Worm (Caenorhabditis elegans) whole organism, mixed stage, embryonic: ENCODE results near the gene T22F7.1.

Experiments
- blmp-1 ChIP-seq: fragments of 150-350 bp; optimal IDR thresholded peaks from 2 replicates; lab custom pipeline; 2014; ENCODE audit warnings: missing biosample characterization, missing genetic modification characterization
- ceh-39 ChIP-seq: fragments of 150-350 bp; optimal IDR thresholded peaks from 2 replicates; lab custom pipeline; 2014; ENCODE audit warnings: missing biosample characterization, missing genetic modification characterization
- drap-1 ChIP-seq: fragments of 200-800 bp; sonication (Bioruptor generic); optimal IDR thresholded peaks from 3 replicates; lab custom pipeline; 2018; ENCODE audit warnings: mild to moderate bottlenecking, missing genetic modification characterization, missing compliant biosample characterization
- flh-1 ChIP-seq: fragments of 200-800 bp; sonication (Bioruptor generic); optimal IDR thresholded peaks from 2 replicates; lab custom pipeline; 2018; ENCODE audit warnings: mild to moderate bottlenecking, missing genetic modification characterization, moderate library complexity, missing compliant biosample characterization
- lin-13 ChIP-seq: fragments of 150-350 bp; optimal IDR thresholded peaks from 2 replicates; lab custom pipeline; 2014; ENCODE audit warnings: missing biosample characterization, missing genetic modification characterization
- lin-32 ChIP-seq: fragments of 200-800 bp; sonication (Bioruptor generic); optimal IDR thresholded peaks from 2 replicates; lab custom pipeline; 2018; ENCODE audit warnings: mild to moderate bottlenecking, missing genetic modification characterization, missing compliant biosample characterization
- nhr-2 ChIP-seq: fragments of 150-350 bp; optimal IDR thresholded peaks from 2 replicates; lab custom pipeline; 2014; ENCODE audit warnings: missing biosample characterization, missing genetic modification characterization
- nhr-28 ChIP-seq: fragments of 150-350 bp; optimal IDR thresholded peaks from 2 replicates; lab custom pipeline; 2014; ENCODE audit warnings: missing biosample characterization, missing genetic modification characterization
- pha-4 ChIP-seq: fragments of 150-350 bp; optimal IDR thresholded peaks from 2 replicates; lab custom pipeline; 2018; ENCODE audit warnings: missing biosample characterization, missing genetic modification reagents, missing genetic modification characterization
- snpc-4 ChIP-seq: fragments of 150-350 bp; optimal IDR thresholded peaks from 2 replicates; lab custom pipeline; 2014; ENCODE audit warnings: missing biosample characterization, missing genetic modification characterization
- unc-39 ChIP-seq: fragments of 150-350 bp; optimal IDR thresholded peaks from 2 replicates; lab custom pipeline; 2014; ENCODE audit warnings: missing biosample characterization, missing genetic modification characterization
- ztf-11 ChIP-seq: fragments of 150-350 bp; optimal IDR thresholded peaks from 2 replicates; lab custom pipeline; 2014; ENCODE audit warnings: missing biosample characterization, missing genetic modification characterization

DNA sequence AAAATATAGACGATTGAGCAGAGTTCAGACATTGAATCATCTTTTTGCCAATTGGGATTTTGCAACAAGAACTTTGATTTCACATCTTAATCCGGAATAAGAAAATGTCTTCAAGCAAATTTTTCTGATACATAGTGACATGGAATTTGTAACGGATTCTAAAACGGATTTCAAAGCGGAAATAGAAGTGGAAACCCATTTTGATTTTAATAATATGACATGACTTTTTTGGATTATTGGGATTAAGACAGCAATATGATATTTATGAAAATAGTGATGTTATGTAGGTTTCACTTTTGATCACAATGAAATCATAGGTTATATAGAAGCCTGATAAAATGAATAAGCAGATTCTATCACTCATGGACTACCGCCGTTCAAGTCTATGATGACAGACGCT lies 9.7 kb upstream of the T22F7.1 start:
- TF ChIP-seq lin-13 (tag; lab: Kevin White, UChicago) (no peak), pha-4 (tag; lab: Kevin White, UChicago) (no peak), ztf-11 (no peak), unc-39 (tag; lab: Kevin White, UChicago) (no peak), flh-1 (GFP tag; lab: Kevin White, UChicago) (no peak), snpc-4 (no peak), nhr-2 (tag; lab: Kevin White, UChicago) (no peak), lin-32 (no peak), blmp-1 (tag; lab: Kevin White, UChicago) (no peak), ceh-39 (tag; lab: Kevin White, UChicago) (no peak), drap-1 (no peak), nhr-28 (tag; lab: Kevin White, UChicago) (no peak)
